Fruit fly (Drosophila melanogaster) whole organism, prepupa: Measurements from ENCODE around the gene RpL36.

Experiments used
- CG11294 ChIP-seq: fragments of 200-800 bp; sonication (Bioruptor generic); IDR thresholded peaks from 2 replicates; pipeline ENCODE4 v1.3.6; 2022; ENCODE audit warnings: missing biosample characterization, missing genetic modification characterization
- CG11762 ChIP-seq: fragments of 200-800 bp; sonication (Bioruptor generic); optimal IDR thresholded peaks from 3 replicates; lab custom pipeline; 2016; ENCODE audit warnings: missing biosample characterization, missing genetic modification characterization; ENCODE audit not compliant: insufficient read depth
- CG16779 ChIP-seq: fragments of 200-800 bp; sonication (Bioruptor generic); optimal IDR thresholded peaks from 3 replicates; lab custom pipeline; 2017; ENCODE audit warnings: missing biosample characterization, mild to moderate bottlenecking, missing genetic modification characterization
- CG3032 ChIP-seq: fragments of 200-800 bp; optimal IDR thresholded peaks from 2 replicates; lab custom pipeline; 2019; ENCODE audit warnings: missing biosample characterization, mild to moderate bottlenecking, missing genetic modification characterization, moderate library complexity
- CG31627 ChIP-seq: fragments of 200-800 bp; sonication (Bioruptor generic); optimal IDR thresholded peaks from 3 replicates; lab custom pipeline; 2016; ENCODE audit warnings: missing biosample characterization, missing genetic modification characterization
- CG34406 ChIP-seq: fragments of 200-800 bp; sonication (Bioruptor generic); optimal IDR thresholded peaks from 3 replicates; lab custom pipeline; 2016; ENCODE audit warnings: missing biosample characterization, missing genetic modification characterization
- CG3919 ChIP-seq: fragments of 200-800 bp; sonication (Bioruptor generic); optimal IDR thresholded peaks from 3 replicates; lab custom pipeline; 2016; ENCODE audit warnings: missing biosample characterization, missing genetic modification characterization
- CG6163 ChIP-seq: fragments of 200-800 bp; sonication (Bioruptor generic); IDR thresholded peaks from 3 replicates; pipeline ENCODE4 v1.3.6; 2022; ENCODE audit warnings: missing biosample characterization, missing genetic modification characterization
- CG6276 ChIP-seq: fragments of 200-800 bp; sonication (Bioruptor generic); optimal IDR thresholded peaks from 2 replicates; lab custom pipeline; 2017; ENCODE audit warnings: missing biosample characterization, mild to moderate bottlenecking, missing genetic modification characterization
- CG6808 ChIP-seq: fragments of 200-800 bp; sonication (Bioruptor generic); optimal IDR thresholded peaks from 3 replicates; lab custom pipeline; 2017; ENCODE audit warnings: missing biosample characterization, missing genetic modification characterization, mild to moderate bottlenecking, moderate library complexity, missing genetic modification reagents
- CG6854 ChIP-seq: fragments of 200-800 bp; sonication (Bioruptor generic); optimal IDR thresholded peaks from 2 replicates; lab custom pipeline; 2017; ENCODE audit warnings: missing biosample characterization, mild to moderate bottlenecking, missing genetic modification characterization
- CG7368 ChIP-seq: fragments of 200-800 bp; sonication (Bioruptor generic); optimal IDR thresholded peaks from 3 replicates; lab custom pipeline; 2016; ENCODE audit warnings: missing biosample characterization, missing genetic modification characterization
- CG8119 ChIP-seq: fragments of 200-800 bp; sonication (Bioruptor generic); IDR thresholded peaks from 3 replicates; pipeline ENCODE4 v1.3.6; 2022; ENCODE audit warnings: missing biosample characterization, missing genetic modification characterization
- CG8319 ChIP-seq: fragments of 200-800 bp; sonication (Bioruptor generic); optimal IDR thresholded peaks from 3 replicates; lab custom pipeline; 2016; ENCODE audit warnings: missing biosample characterization, missing genetic modification characterization
- CG9139 ChIP-seq: fragments of 200-800 bp; sonication (Bioruptor generic); optimal IDR thresholded peaks from 3 replicates; lab custom pipeline; 2017; ENCODE audit warnings: missing biosample characterization, mild to moderate bottlenecking, missing genetic modification characterization
- Eip78C ChIP-seq: fragments of 200-800 bp; sonication (Bioruptor generic); peaks from one replicate; lab custom pipeline; 2016; ENCODE audit warnings: missing biosample characterization, missing genetic modification characterization
- Ets96B ChIP-seq: fragments of 200-800 bp; optimal IDR thresholded peaks from 2 replicates; lab custom pipeline; 2019; ENCODE audit warnings: missing biosample characterization, mild to moderate bottlenecking, missing genetic modification characterization, moderate library complexity
- Gug ChIP-seq: fragments of 200-800 bp; sonication (Bioruptor generic); IDR thresholded peaks from 2 replicates; pipeline ENCODE4 v1.3.6; 2022; ENCODE audit warnings: missing biosample characterization, missing genetic modification characterization
- Hr38 ChIP-seq: sonication (Bioruptor generic); optimal IDR thresholded peaks from 2 replicates; lab custom pipeline; 2016; ENCODE audit warnings: missing biosample characterization, missing genetic modification characterization
- OdsH ChIP-seq: fragments of 200-800 bp; sonication (Bioruptor generic); optimal IDR thresholded peaks from 3 replicates; lab custom pipeline; 2016; ENCODE audit warnings: missing biosample characterization, missing genetic modification characterization
- Sox102F ChIP-seq: fragments of 200-800 bp; sonication (Bioruptor generic); optimal IDR thresholded peaks from 2 replicates; lab custom pipeline; 2016; ENCODE audit warnings: missing biosample characterization, mild to moderate bottlenecking, missing genetic modification characterization
- cyc ChIP-seq: fragments of 200-800 bp; sonication (Bioruptor generic); optimal IDR thresholded peaks from 3 replicates; lab custom pipeline; 2016; ENCODE audit warnings: missing biosample characterization, missing genetic modification characterization
- dsx ChIP-seq: fragments of 200-800 bp; optimal IDR thresholded peaks from 3 replicates; lab custom pipeline; 2019; ENCODE audit warnings: missing biosample characterization, mild to moderate bottlenecking, missing genetic modification characterization, moderate library complexity; ENCODE audit not compliant: poor library complexity, severe bottlenecking
- eg ChIP-seq: fragments of 200-800 bp; sonication (Bioruptor generic); IDR thresholded peaks from 3 replicates; pipeline ENCODE4 v1.3.6; 2022; ENCODE audit warnings: missing biosample characterization, missing genetic modification characterization
- esn ChIP-seq: fragments of 200-800 bp; sonication (Bioruptor generic); optimal IDR thresholded peaks from 2 replicates; lab custom pipeline; 2016; ENCODE audit warnings: missing biosample characterization, mild to moderate bottlenecking, missing genetic modification characterization, moderate library complexity
- fd59A ChIP-seq: fragments of 200-800 bp; sonication (Bioruptor generic); optimal IDR thresholded peaks from 2 replicates; lab custom pipeline; 2017; ENCODE audit warnings: missing biosample characterization, mild to moderate bottlenecking, missing genetic modification characterization, missing genetic modification reagents
- fkh ChIP-seq: fragments of 200-800 bp; sonication (Bioruptor generic); optimal IDR thresholded peaks from 3 replicates; lab custom pipeline; 2017; ENCODE audit warnings: missing biosample characterization, mild to moderate bottlenecking, missing genetic modification characterization, moderate library complexity
- pdm3 ChIP-seq: fragments of 200-800 bp; sonication (Bioruptor generic); optimal IDR thresholded peaks from 3 replicates; lab custom pipeline; 2016; ENCODE audit warnings: missing biosample characterization, missing genetic modification characterization
- salr ChIP-seq, 2 experiments: fragments of 200-800 bp; sonication (Bioruptor generic); optimal IDR thresholded peaks; 3 replicates each; lab custom pipeline; 2016 to 2018; ENCODE audit warnings: missing biosample characterization in 2 of 2, missing genetic modification characterization in 2 of 2, mild to moderate bottlenecking in 1 of 2
- spab ChIP-seq: fragments of 200-800 bp; sonication (Bioruptor generic); optimal IDR thresholded peaks from 2 replicates; lab custom pipeline; 2017; ENCODE audit warnings: missing biosample characterization, mild to moderate bottlenecking, missing genetic modification characterization, missing genetic modification reagents
- ss ChIP-seq, 2 experiments: fragments of 200-800 bp; sonication (Bioruptor generic); optimal IDR thresholded peaks; 2 replicates in 1 of 2; 3 replicates in 1 of 2; lab custom pipeline; 2017 to 2018; ENCODE audit warnings: mild to moderate bottlenecking in 2 of 2, missing biosample characterization in 2 of 2, missing genetic modification characterization in 2 of 2, moderate library complexity in 1 of 2
- svp ChIP-seq: fragments of 200-800 bp; sonication (Bioruptor generic); peaks from one replicate; lab custom pipeline; 2016; ENCODE audit warnings: missing biosample characterization, missing genetic modification characterization
- topi ChIP-seq: fragments of 200-800 bp; sonication (Bioruptor generic); optimal IDR thresholded peaks from 3 replicates; lab custom pipeline; 2016; ENCODE audit warnings: missing biosample characterization, missing genetic modification characterization
- vri ChIP-seq: fragments of 200-800 bp; sonication (Bioruptor generic); optimal IDR thresholded peaks from 3 replicates; lab custom pipeline; 2016; ENCODE audit warnings: missing biosample characterization, mild to moderate bottlenecking, missing genetic modification characterization

RpL36 gene

DNA sequence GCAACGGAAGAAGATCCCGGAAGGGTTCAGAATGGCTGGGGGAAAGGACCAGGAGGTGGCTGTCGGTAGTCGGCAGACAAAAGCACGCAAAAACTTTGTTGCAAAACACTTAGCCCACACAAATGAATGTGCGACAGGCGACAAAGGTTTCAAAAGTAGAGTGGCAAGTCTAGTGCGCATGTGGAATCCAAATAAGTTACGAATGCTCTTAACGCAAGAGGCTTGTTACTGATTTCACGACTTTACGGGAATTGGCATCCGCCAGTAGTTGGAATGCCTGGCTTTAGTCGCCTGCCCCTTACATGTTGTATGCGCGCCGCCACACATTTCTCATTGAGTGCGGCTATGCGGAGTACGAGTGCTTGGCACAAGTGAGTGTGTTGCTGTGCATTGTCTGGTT lies 49.2 kb upstream of the RpL36 start (continued):
- TF ChIP-seq Ets96B (tag; lab: Kevin White, UChicago) (no peak), svp (peak; percentile 14), CG6854 (GFP tag; lab: Kevin White, UChicago) (no peak), spab (GFP tag; lab: Kevin White, UChicago) (no peak), dsx (GFP tag; lab: Kevin White, UChicago) (peak; percentile 49), fkh (GFP tag; lab: Kevin White, UChicago) (no peak), CG6276 (GFP tag; lab: Kevin White, UChicago) (no peak), fd59A (GFP tag; lab: Kevin White, UChicago) (no peak), CG8119 (GFP tag; lab: Robert Waterston, UW) (peak; percentile 37; the same call in 2 of the 3 replicates), eg (GFP tag; lab: Robert Waterston, UW) (peak; percentile 53; the same call in 2 of the 3 replicates), Hr38 (GFP tag; lab: Kevin White, UChicago) (no peak), CG11294 (no peak)
- TF ChIP-seq, all 60 proteins: peak for 32

DNA sequence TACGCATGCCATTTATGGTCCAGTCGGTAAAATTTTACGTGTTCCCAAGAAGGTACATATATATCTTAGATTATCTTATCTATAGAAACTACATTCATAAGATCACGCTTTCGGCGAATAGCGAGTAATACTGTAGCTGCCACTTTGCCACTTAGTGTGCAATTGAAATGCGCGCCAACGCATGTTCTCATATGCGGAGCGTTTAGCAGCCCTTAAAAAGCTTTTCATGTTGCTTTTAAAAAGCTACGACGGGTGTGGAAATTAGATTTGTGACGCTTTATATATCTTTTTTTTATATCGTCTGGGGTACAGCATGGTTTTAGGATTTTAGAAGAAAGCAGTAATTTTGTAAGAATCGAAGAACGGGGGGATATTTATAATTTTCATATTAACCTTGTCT lies 28.7 kb upstream of the RpL36 start:
- TF ChIP-seq CG16779 (tag; lab: Kevin White, UChicago), result no peak
- peak; percentile 16 for TF ChIP-seq Eip78C

DNA sequence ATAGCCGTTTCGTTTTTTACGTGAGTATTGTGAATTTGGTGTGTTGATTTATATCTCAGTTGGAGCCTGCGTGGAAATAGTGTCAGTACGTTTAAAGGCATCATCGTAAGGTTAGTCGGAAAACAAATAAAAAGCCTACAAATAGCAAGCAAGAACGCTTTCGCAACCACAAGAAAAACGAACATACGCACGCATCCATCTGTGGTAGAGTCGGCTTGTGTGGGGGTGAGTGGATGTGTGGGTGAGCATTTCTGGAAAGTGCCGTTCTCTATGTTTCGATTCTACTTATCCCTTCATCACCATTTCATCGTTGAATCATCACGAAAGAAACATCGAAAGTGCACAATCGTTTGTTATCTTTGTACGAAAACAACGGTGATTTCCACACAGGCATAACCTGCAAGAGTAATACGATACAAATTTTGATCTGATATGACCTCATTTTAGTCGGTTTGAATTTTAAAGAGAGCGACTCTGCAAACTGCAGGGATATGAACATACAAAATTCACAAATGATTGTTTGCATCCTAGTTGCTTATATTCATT lies 27.2 kb upstream of the RpL36 start:
- TF ChIP-seq ss (GFP tag; optimal IDR thresholded peaks at IDR 0.05; lab: Kevin White, UChicago), result no peak
- no peak for TF ChIP-seq CG11762 (GFP tag; lab: Kevin White, UChicago)
- TF ChIP-seq Eip78C, result peak; percentile 14
- TF ChIP-seq CG7368, result no peak
- TF ChIP-seq CG9139 (GFP tag; lab: Kevin White, UChicago), result peak; percentile 9
- TF ChIP-seq CG3032 (tag; lab: Kevin White, UChicago), result no peak
- no peak for TF ChIP-seq Gug (GFP tag; lab: Robert Waterston, UW)
- no peak for TF ChIP-seq fd59A (GFP tag; lab: Kevin White, UChicago)
- TF ChIP-seq cyc (GFP tag; lab: Kevin White, UChicago), result no peak
- TF ChIP-seq CG3919 (GFP tag; lab: Kevin White, UChicago), result no peak
- TF ChIP-seq CG31627, result no peak
- TF ChIP-seq vri (GFP tag; lab: Kevin White, UChicago), result no peak
- TF ChIP-seq salr (GFP tag; optimal IDR thresholded peaks at IDR 0.05; lab: Kevin White, UChicago), result no peak
- TF ChIP-seq OdsH (GFP tag; lab: Kevin White, UChicago), result no peak
- no peak for TF ChIP-seq dsx (GFP tag; lab: Kevin White, UChicago)
- no peak for TF ChIP-seq CG6276 (GFP tag; lab: Kevin White, UChicago)
- no peak for TF ChIP-seq CG8119 (GFP tag; lab: Robert Waterston, UW)
- no peak for TF ChIP-seq pdm3 (GFP tag; lab: Kevin White, UChicago)
- TF ChIP-seq CG34406 (GFP tag; lab: Kevin White, UChicago), result no peak
- no peak for TF ChIP-seq Sox102F
- no peak for TF ChIP-seq Ets96B (tag; lab: Kevin White, UChicago)
- TF ChIP-seq CG8319 (GFP tag; lab: Kevin White, UChicago), result no peak
- no peak for TF ChIP-seq esn (GFP tag; lab: Kevin White, UChicago)
- TF ChIP-seq topi (GFP tag; lab: Kevin White, UChicago), result no peak
- no peak for TF ChIP-seq CG6163 (GFP tag; lab: Robert Waterston, UW)
- no peak for TF ChIP-seq CG11294
- peak; percentile 2 for TF ChIP-seq CG6808 (GFP tag; lab: Kevin White, UChicago)
